Fruit fly (Drosophila melanogaster): ENCODE measurements around the gene CG13003.
A peak's percentile ranks its signal among the peaks of the same experiment; 100 is the strongest.

Gene CG13003

DNA sequence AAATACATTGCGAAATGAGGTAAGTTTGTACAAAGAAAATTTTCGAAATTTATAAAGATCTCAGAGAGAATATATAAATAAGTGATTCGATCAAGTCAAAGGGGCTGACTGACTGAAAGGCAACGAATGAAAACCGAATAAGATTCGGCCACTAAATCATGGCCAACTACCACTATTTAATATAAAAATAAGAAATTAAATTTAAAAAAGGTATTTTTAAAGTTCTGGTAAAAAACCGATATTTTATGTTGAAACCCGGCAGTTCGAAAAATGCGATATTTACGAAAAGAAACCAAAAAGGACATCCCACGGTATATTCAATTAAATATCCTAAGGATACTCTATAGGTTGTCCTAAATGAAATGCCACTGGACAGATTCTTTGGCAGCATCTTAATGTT is 20.7 kb upstream of the CG13003 start, which contains the start of gene CG33252:
Gene CG33252, minus strand, starts transcription at position 101 of the 400 bp plus-strand sequence.
- TF ChIP-seq Hmr (GFP tag; optimal IDR thresholded peaks at IDR 0.05) (no peak), CG3726 (GFP tag; IDR thresholded peaks at IDR 0.05) (no peak), CG15011 (GFP tag; optimal IDR thresholded peaks at IDR 0.05) (no peak), tna (GFP tag; IDR thresholded peaks at IDR 0.05; ENCODE audit: partially characterized antibody) (no peak), CG1602 (GFP tag; optimal IDR thresholded peaks at IDR 0.05) (no peak), org-1 (GFP tag; optimal IDR thresholded peaks at IDR 0.05) (no peak)

DNA sequence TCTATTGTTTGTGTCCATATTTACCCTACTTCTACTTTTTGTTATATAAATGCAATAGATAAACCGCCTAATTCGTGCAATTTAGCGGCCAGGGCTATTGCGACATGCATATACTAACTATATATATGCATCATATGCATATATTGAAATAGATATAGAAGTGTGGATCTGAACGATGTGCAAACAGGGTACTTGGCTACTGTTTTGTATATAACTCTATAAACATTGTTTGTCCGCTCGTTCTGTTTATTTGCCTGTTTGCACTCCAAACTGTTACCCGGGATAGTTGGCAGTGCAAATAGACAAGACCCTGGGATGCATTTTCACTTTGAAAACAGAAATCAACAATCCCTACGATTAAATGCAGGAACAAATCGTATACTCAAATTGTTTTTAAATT is 16.7 kb upstream of the CG13003 start:
- peak; percentile 28 for TF ChIP-seq Med (GFP tag)
- no peak for TF ChIP-seq HHEX (GFP tag; optimal IDR thresholded peaks at IDR 0.05)

DNA sequence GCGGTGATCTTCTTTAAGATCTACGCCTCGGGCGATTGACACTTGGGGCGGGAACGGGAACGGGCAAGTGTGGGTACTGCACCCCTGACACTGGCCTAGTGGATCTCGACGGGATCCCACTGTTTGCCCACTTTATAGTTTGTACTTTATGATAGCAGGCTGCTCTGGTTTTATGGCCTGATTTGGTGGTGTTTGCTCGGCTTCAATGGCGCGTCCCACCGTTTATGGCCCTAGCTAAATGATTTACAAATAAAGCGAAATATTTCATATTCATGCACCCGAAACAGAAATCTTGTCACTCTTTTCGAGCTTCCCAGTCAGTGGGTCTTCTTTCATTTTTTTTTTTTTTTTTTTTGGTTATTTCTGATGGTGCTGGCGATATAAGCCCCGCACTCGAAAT is 14.3 kb upstream of the CG13003 start:
- TF ChIP-seq fd96Cb (tag; optimal IDR thresholded peaks at IDR 0.05) (no peak), emc (GFP tag; optimal IDR thresholded peaks at IDR 0.05) (no peak), HLH54F (GFP tag; optimal IDR thresholded peaks at IDR 0.05) (no peak), Blimp-1 (GFP tag; optimal IDR thresholded peaks at IDR 0.05) (no peak), CG30431 (GFP tag; optimal IDR thresholded peaks at IDR 0.05) (no peak), Mes4 (GFP tag; optimal IDR thresholded peaks at IDR 0.05) (no peak), ssp (GFP tag; IDR thresholded peaks at IDR 0.05) (no peak), kah (GFP tag; optimal IDR thresholded peaks at IDR 0.05) (no peak), CG15011 (GFP tag; optimal IDR thresholded peaks at IDR 0.05) (no peak), ewg (GFP tag; optimal IDR thresholded peaks at IDR 0.05) (no peak), H2.0 (GFP tag; IDR thresholded peaks at IDR 0.05) (no peak), stwl (tag; optimal IDR thresholded peaks at IDR 0.05) (no peak), yki (optimal IDR thresholded peaks at IDR 0.05) (no peak), YL-1 (GFP tag; optimal IDR thresholded peaks at IDR 0.05) (no peak), CG6791 (GFP tag; IDR thresholded peaks at IDR 0.05; ENCODE audit: partially characterized antibody) (no peak), Trl (optimal IDR thresholded peaks at IDR 0.05) (no peak), Trl (GFP tag; optimal IDR thresholded peaks at IDR 0.05) (no peak), CG13296 (GFP tag; optimal IDR thresholded peaks at IDR 0.05) (peak; percentile 57), exex (tag; optimal IDR thresholded peaks at IDR 0.05) (no peak), Atf6 (GFP tag; IDR thresholded peaks at IDR 0.05) (no peak), CG3163 (GFP tag; optimal IDR thresholded peaks at IDR 0.05) (no peak), BtbVII (GFP tag; optimal IDR thresholded peaks at IDR 0.05) (peak; percentile 24), CG9437 (GFP tag; optimal IDR thresholded peaks at IDR 0.05) (no peak), CG2678 (tag; optimal IDR thresholded peaks at IDR 0.05) (no peak), pan (optimal IDR thresholded peaks at IDR 0.05) (no peak), pan (GFP tag; optimal IDR thresholded peaks at IDR 0.05 in 1 of 2, IDR thresholded peaks at IDR 0.05 in 1 of 2) (no peak), CG6683 (GFP tag; optimal IDR thresholded peaks at IDR 0.05) (no peak), CG10543 (GFP tag; optimal IDR thresholded peaks at IDR 0.05) (peak; percentile 2), CG12071 (GFP tag; optimal IDR thresholded peaks at IDR 0.05) (no peak), CG9797 (GFP tag; optimal IDR thresholded peaks at IDR 0.05) (no peak), az2 (GFP tag; optimal IDR thresholded peaks at IDR 0.05) (no peak), Meics (GFP tag; optimal IDR thresholded peaks at IDR 0.05) (peak; percentile 10), cwo (GFP tag; optimal IDR thresholded peaks at IDR 0.05) (peak; percentile 9), Doc3 (GFP tag; IDR thresholded peaks at IDR 0.05; ENCODE audit: partially characterized antibody) (no peak), CG4424 (GFP tag; optimal IDR thresholded peaks at IDR 0.05) (no peak), CG10147 (GFP tag; optimal IDR thresholded peaks at IDR 0.05) (no peak), Mad (GFP tag; optimal IDR thresholded peaks at IDR 0.05) (no peak), Chrac-16 (GFP tag; optimal IDR thresholded peaks at IDR 0.05) (no peak), gcm (GFP tag; optimal IDR thresholded peaks at IDR 0.05) (no peak), crc (GFP tag; optimal IDR thresholded peaks at IDR 0.05) (no peak), CG15514 (GFP tag; optimal IDR thresholded peaks at IDR 0.05) (peak; percentile 37)
